Fruit fly (Drosophila melanogaster) whole organism, embryonic: ENCODE results near the gene ND-SGDH.

Source experiments
- CG10274 ChIP-seq: fragments of 200-800 bp; sonication (Bioruptor generic); optimal IDR thresholded peaks from 3 replicates; lab custom pipeline; 2017; ENCODE audit warnings: missing biosample characterization, mild to moderate bottlenecking, missing genetic modification characterization
- CG10366 ChIP-seq: fragments of 200-800 bp; sonication (Bioruptor generic); IDR thresholded peaks from 2 replicates; pipeline ENCODE4 v1.3.6; 2022; ENCODE audit warnings: missing biosample characterization, missing genetic modification characterization
- CG11398 ChIP-seq: fragments of 200-800 bp; sonication (Bioruptor generic); optimal IDR thresholded peaks from 2 replicates; lab custom pipeline; 2016; ENCODE audit warnings: missing biosample characterization, missing genetic modification characterization
- CG13296 ChIP-seq: fragments of 200-800 bp; sonication (Bioruptor generic); optimal IDR thresholded peaks from 3 replicates; lab custom pipeline; 2018; ENCODE audit warnings: missing biosample characterization, mild to moderate bottlenecking, missing genetic modification characterization
- CG13775 ChIP-seq: fragments of 200-800 bp; sonication (Bioruptor generic); optimal IDR thresholded peaks from 3 replicates; lab custom pipeline; 2017; ENCODE audit warnings: missing biosample characterization, mild to moderate bottlenecking, missing genetic modification characterization
- CG14965 ChIP-seq: fragments of 200-800 bp; sonication (Bioruptor generic); optimal IDR thresholded peaks from 2 replicates; lab custom pipeline; 2016; ENCODE audit warnings: missing biosample characterization, missing genetic modification characterization, borderline replicate concordance
- CG1603 ChIP-seq: fragments of 200-800 bp; sonication (Bioruptor generic); optimal IDR thresholded peaks from 2 replicates; lab custom pipeline; 2019; ENCODE audit warnings: missing biosample characterization, mild to moderate bottlenecking, missing genetic modification characterization, moderate library complexity
- CG16815 ChIP-seq: fragments of 200-800 bp; sonication (Bioruptor generic); optimal IDR thresholded peaks from 3 replicates; lab custom pipeline; 2017; ENCODE audit warnings: missing biosample characterization, mild to moderate bottlenecking, missing genetic modification characterization
- CG16863 ChIP-seq: fragments of 200-800 bp; sonication (Bioruptor generic); optimal IDR thresholded peaks from 3 replicates; lab custom pipeline; 2016; ENCODE audit warnings: missing biosample characterization, missing genetic modification characterization
- CG17328 ChIP-seq: fragments of 200-800 bp; sonication (Bioruptor generic); IDR thresholded peaks from 2 replicates; pipeline ENCODE4 v1.3.6; 2022; ENCODE audit warnings: missing biosample characterization, missing genetic modification characterization
- CG18011 ChIP-seq: fragments of 200-800 bp; sonication (Bioruptor generic); optimal IDR thresholded peaks from 2 replicates; lab custom pipeline; 2017; ENCODE audit warnings: missing biosample characterization, missing genetic modification characterization, mild to moderate bottlenecking, moderate library complexity, missing genotype
- CG18599 ChIP-seq: fragments of 200-800 bp; sonication (Bioruptor generic); optimal IDR thresholded peaks from 3 replicates; lab custom pipeline; 2017; ENCODE audit warnings: missing biosample characterization, missing genetic modification characterization, mild to moderate bottlenecking, moderate library complexity, missing genetic modification reagents
- CG4328 ChIP-seq: fragments of 200-800 bp; sonication (Bioruptor generic); optimal IDR thresholded peaks from 3 replicates; lab custom pipeline; 2017; ENCODE audit warnings: missing biosample characterization, missing genetic modification reagents, missing genetic modification characterization
- CG6765 ChIP-seq: fragments of 200-800 bp; sonication (Bioruptor generic); optimal IDR thresholded peaks from 3 replicates; lab custom pipeline; 2017; ENCODE audit warnings: missing biosample characterization, mild to moderate bottlenecking, missing genetic modification characterization
- CG7963 ChIP-seq: fragments of 200-800 bp; sonication (Bioruptor generic); IDR thresholded peaks from 3 replicates; pipeline ENCODE4 v1.3.6; 2022; ENCODE audit warnings: missing biosample characterization, missing genetic modification characterization; ENCODE audit not compliant: partially characterized antibody
- CG7987 ChIP-seq: fragments of 200-800 bp; sonication (Bioruptor generic); optimal IDR thresholded peaks from 2 replicates; lab custom pipeline; 2018; ENCODE audit warnings: missing biosample characterization, mild to moderate bottlenecking, missing genetic modification characterization, moderate library complexity
- CG9932 ChIP-seq: fragments of 200-800 bp; sonication (Bioruptor generic); IDR thresholded peaks from 2 replicates; pipeline ENCODE4 v1.3.6; 2022; ENCODE audit warnings: missing biosample characterization, missing genetic modification characterization
- CTCF ChIP-seq: fragments of 200-800 bp; sonication (Bioruptor generic); optimal IDR thresholded peaks from 2 replicates; lab custom pipeline; 2017; ENCODE audit warnings: missing biosample characterization, mild to moderate bottlenecking, missing genetic modification characterization, moderate library complexity
- Camta ChIP-seq: fragments of 200-800 bp; sonication (Bioruptor generic); optimal IDR thresholded peaks from 2 replicates; lab custom pipeline; 2016; ENCODE audit warnings: missing biosample characterization, missing genetic modification characterization
- CkIIα-i1 ChIP-seq: fragments of 200-800 bp; sonication (Bioruptor generic); IDR thresholded peaks from 2 replicates; pipeline ENCODE4 v1.3.6; 2022; ENCODE audit warnings: missing biosample characterization, missing genetic modification characterization
- D19A ChIP-seq: fragments of 200-800 bp; optimal IDR thresholded peaks from 3 replicates; lab custom pipeline; 2019; ENCODE audit warnings: missing biosample characterization, mild to moderate bottlenecking, missing genetic modification characterization, moderate library complexity
- Doc2 ChIP-seq: fragments of 200-800 bp; sonication (Bioruptor generic); IDR thresholded peaks from 2 replicates; pipeline ENCODE4 v1.3.6; 2022; ENCODE audit warnings: missing biosample characterization, missing genetic modification characterization
- H2.0 ChIP-seq: fragments of 200-800 bp; sonication (Bioruptor generic); IDR thresholded peaks from 2 replicates; pipeline ENCODE4 v1.3.6; 2022; ENCODE audit warnings: missing biosample characterization, missing genetic modification characterization
- Hsf ChIP-seq: fragments of 200-800 bp; sonication (Bioruptor generic); optimal IDR thresholded peaks from 3 replicates; lab custom pipeline; 2016; ENCODE audit warnings: missing biosample characterization, missing genetic modification characterization
- MESR4 ChIP-seq: fragments of 200-800 bp; sonication (Bioruptor generic); optimal IDR thresholded peaks from 2 replicates; lab custom pipeline; 2018; ENCODE audit warnings: missing biosample characterization, mild to moderate bottlenecking, missing genetic modification characterization, moderate library complexity
- Scr ChIP-seq: fragments of 200-800 bp; sonication (Bioruptor generic); IDR thresholded peaks from 2 replicates; pipeline ENCODE4 v1.3.6; 2022; ENCODE audit warnings: missing biosample characterization, missing genetic modification characterization; ENCODE audit not compliant: partially characterized antibody
- TFAM ChIP-seq: fragments of 200-800 bp; sonication (Bioruptor generic); optimal IDR thresholded peaks from 2 replicates; lab custom pipeline; 2017; ENCODE audit warnings: missing biosample characterization, missing genetic modification characterization, inconsistent platforms
- Usf ChIP-seq: fragments of 200-800 bp; sonication (Bioruptor generic); optimal IDR thresholded peaks from 2 replicates; lab custom pipeline; 2017; ENCODE audit warnings: missing genotype, missing biosample characterization, missing genetic modification characterization
- cwo ChIP-seq: fragments of 200-800 bp; sonication (Bioruptor generic); optimal IDR thresholded peaks from 3 replicates; lab custom pipeline; 2017; ENCODE audit warnings: missing biosample characterization, missing genetic modification characterization, mild to moderate bottlenecking, moderate library complexity, missing genetic modification reagents
- dmrt99B ChIP-seq: fragments of 200-800 bp; sonication (Bioruptor generic); optimal IDR thresholded peaks from 2 replicates; lab custom pipeline; 2018; ENCODE audit warnings: missing biosample characterization, mild to moderate bottlenecking, missing genetic modification characterization, moderate library complexity
- ewg ChIP-seq: fragments of 200-800 bp; sonication (Bioruptor generic); optimal IDR thresholded peaks from 3 replicates; lab custom pipeline; 2017; ENCODE audit warnings: mild to moderate bottlenecking, missing biosample characterization, missing genetic modification reagents, missing genetic modification characterization
- fu2 ChIP-seq: fragments of 200-800 bp; sonication (Bioruptor generic); optimal IDR thresholded peaks from 2 replicates; lab custom pipeline; 2016; ENCODE audit warnings: missing biosample characterization, missing genetic modification characterization
- gcm2 ChIP-seq: fragments of 200-800 bp; sonication (Bioruptor generic); optimal IDR thresholded peaks from 2 replicates; lab custom pipeline; 2016; ENCODE audit warnings: missing biosample characterization, missing genetic modification characterization
- grn ChIP-seq: fragments of 200-800 bp; sonication (Bioruptor generic); optimal IDR thresholded peaks from 3 replicates; lab custom pipeline; 2017; ENCODE audit warnings: missing biosample characterization, missing genetic modification characterization
- ind ChIP-seq: fragments of 200-800 bp; sonication (Bioruptor generic); optimal IDR thresholded peaks from 3 replicates; lab custom pipeline; 2016; ENCODE audit warnings: missing biosample characterization, missing genetic modification characterization
- jumu ChIP-seq: fragments of 200-800 bp; sonication (Bioruptor generic); optimal IDR thresholded peaks from 3 replicates; lab custom pipeline; 2016; ENCODE audit warnings: missing biosample characterization, missing genetic modification characterization
- kah ChIP-seq: fragments of 200-800 bp; sonication (Bioruptor generic); optimal IDR thresholded peaks from 2 replicates; lab custom pipeline; 2018; ENCODE audit warnings: missing biosample characterization, mild to moderate bottlenecking, missing genetic modification characterization
- kni ChIP-seq: fragments of 200-800 bp; sonication (Bioruptor generic); optimal IDR thresholded peaks from 3 replicates; lab custom pipeline; 2017; ENCODE audit warnings: mild to moderate bottlenecking, missing biosample characterization, missing genetic modification reagents, missing genetic modification characterization
- maf-S ChIP-seq: fragments of 200-800 bp; sonication (Bioruptor generic); optimal IDR thresholded peaks from 2 replicates; lab custom pipeline; 2016; ENCODE audit warnings: missing biosample characterization, missing genetic modification characterization
- nmo ChIP-seq: fragments of 200-800 bp; sonication (Bioruptor generic); optimal IDR thresholded peaks from 2 replicates; lab custom pipeline; 2018; ENCODE audit warnings: missing biosample characterization, mild to moderate bottlenecking, missing genetic modification characterization, moderate library complexity
- nom ChIP-seq: fragments of 200-800 bp; sonication (Bioruptor generic); optimal IDR thresholded peaks from 2 replicates; lab custom pipeline; 2017; ENCODE audit warnings: missing biosample characterization, missing genetic modification characterization, mild to moderate bottlenecking, moderate library complexity, missing genetic modification reagents
- org-1 ChIP-seq: fragments of 200-800 bp; sonication (Bioruptor generic); optimal IDR thresholded peaks from 2 replicates; lab custom pipeline; 2017; ENCODE audit warnings: missing biosample characterization, missing genetic modification characterization
- pb ChIP-seq: fragments of 200-800 bp; sonication (Bioruptor generic); optimal IDR thresholded peaks from 3 replicates; lab custom pipeline; 2016; ENCODE audit warnings: missing biosample characterization, missing genetic modification characterization
- pfk ChIP-seq: fragments of 200-800 bp; sonication (Bioruptor generic); optimal IDR thresholded peaks from 2 replicates; lab custom pipeline; 2018; ENCODE audit warnings: missing biosample characterization, mild to moderate bottlenecking, missing genetic modification characterization, moderate library complexity
- run ChIP-seq: fragments of 200-800 bp; sonication (Bioruptor generic); optimal IDR thresholded peaks from 3 replicates; lab custom pipeline; 2018; ENCODE audit warnings: missing biosample characterization, mild to moderate bottlenecking, missing genetic modification characterization
- seq ChIP-seq: fragments of 200-800 bp; sonication (Bioruptor generic); IDR thresholded peaks from 2 replicates; pipeline ENCODE4 v1.3.6; 2022; ENCODE audit warnings: missing biosample characterization, missing genetic modification characterization
- slbo ChIP-seq: fragments of 200-800 bp; sonication (Bioruptor generic); IDR thresholded peaks from 2 replicates; pipeline ENCODE4 v1.3.6; 2022; ENCODE audit warnings: missing biosample characterization, missing genetic modification characterization
- toy ChIP-seq: fragments of 200-800 bp; sonication (Bioruptor generic); IDR thresholded peaks from 2 replicates; pipeline ENCODE4 v1.3.6; 2022; ENCODE audit warnings: missing biosample characterization, missing genetic modification characterization
- tx ChIP-seq: fragments of 200-800 bp; sonication (Bioruptor generic); optimal IDR thresholded peaks from 2 replicates; lab custom pipeline; 2016; ENCODE audit warnings: missing biosample characterization, missing genetic modification characterization
- vvl ChIP-seq: fragments of 200-800 bp; sonication (Bioruptor generic); IDR thresholded peaks from 2 replicates; pipeline ENCODE4 v1.3.6; 2022; ENCODE audit warnings: missing biosample characterization, missing genetic modification characterization

The ND-SGDH gene

DNA sequence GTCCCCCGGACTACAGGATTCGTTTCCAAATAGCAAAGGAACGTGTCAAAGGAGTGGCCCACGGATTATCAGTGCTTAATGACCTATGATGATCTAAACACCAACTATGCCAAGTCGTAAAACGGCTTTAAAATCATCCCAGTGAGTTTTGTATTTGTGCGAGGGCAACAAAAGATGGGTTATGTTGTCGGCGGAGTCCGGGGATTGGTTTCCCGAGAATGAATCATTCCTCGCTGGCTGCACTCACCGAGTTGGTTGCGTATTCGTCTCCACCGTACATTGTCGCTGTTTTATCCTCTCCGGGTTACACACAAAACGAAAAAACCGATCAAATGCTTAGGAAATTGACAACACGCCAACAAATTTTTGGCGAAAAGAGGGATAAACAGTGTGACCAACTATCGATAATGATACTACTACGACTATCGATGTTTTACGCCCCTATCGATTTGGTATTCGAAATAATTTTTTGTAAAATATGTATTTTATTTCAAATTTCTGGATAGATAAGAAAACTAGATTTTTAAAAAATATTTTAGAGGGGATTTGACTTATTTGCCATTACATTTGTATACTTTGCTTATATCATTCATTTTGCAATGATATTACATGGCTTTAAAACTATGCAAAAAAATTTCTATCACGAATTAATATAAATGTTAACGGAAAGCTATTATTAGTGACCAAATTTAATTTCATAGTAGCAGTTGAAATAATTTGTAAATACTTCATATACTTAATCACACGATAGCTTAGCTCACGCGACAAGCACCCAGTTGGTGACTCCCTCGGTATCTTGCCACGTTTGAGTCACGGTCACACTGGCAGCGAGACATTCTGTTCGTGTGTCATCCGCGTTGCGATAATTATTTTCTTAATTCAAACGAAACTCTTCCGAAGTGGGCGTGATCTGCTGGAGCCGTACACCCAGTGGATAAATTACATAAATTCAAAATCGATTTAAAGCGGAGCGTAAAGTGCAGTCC lies 7.6 kb upstream of the ND-SGDH start, which contains the start of the genes eIF3l and Nrx-IV (continued):
- TF ChIP-seq pfk (no peak), nmo (GFP tag; lab: Kevin White, UChicago) (peak; percentile 35), CG13775 (GFP tag; lab: Kevin White, UChicago) (no peak), seq (GFP tag; lab: Robert Waterston, UW) (no peak), dmrt99B (tag; lab: Kevin White, UChicago) (no peak), CG10274 (GFP tag; lab: Kevin White, UChicago) (no peak), Hsf (GFP tag; lab: Kevin White, UChicago) (no peak), toy (GFP tag; lab: Robert Waterston, UW) (no peak), CG1603 (tag; lab: Kevin White, UChicago) (no peak), MESR4 (GFP tag; lab: Kevin White, UChicago) (peak; percentile 83), CG10366 (GFP tag; lab: Robert Waterston, UW) (no peak), CG7963 (GFP tag; lab: Robert Waterston, UW) (peak; percentile 4; the same call in 1 of the 3 replicates), CG16863 (GFP tag; lab: Kevin White, UChicago) (no peak), gcm2 (GFP tag; lab: Kevin White, UChicago) (no peak), CG6765 (GFP tag; lab: Kevin White, UChicago) (no peak), CkIIα-i1 (GFP tag; lab: Robert Waterston, UW) (no peak), CTCF (no peak), pb (no peak), CG16815 (GFP tag; lab: Kevin White, UChicago) (no peak), CG7987 (GFP tag; lab: Kevin White, UChicago) (no peak), ind (GFP tag; lab: Kevin White, UChicago) (no peak), maf-S (GFP tag; lab: Kevin White, UChicago) (no peak), slbo (GFP tag; lab: Robert Waterston, UW) (no peak), Doc2 (GFP tag; lab: Robert Waterston, UW) (no peak), CG4328 (GFP tag; lab: Kevin White, UChicago) (no peak), cwo (GFP tag; lab: Kevin White, UChicago) (no peak), CG9932 (GFP tag; lab: Robert Waterston, UW) (no peak), org-1 (GFP tag; lab: Kevin White, UChicago) (no peak), CG18599 (GFP tag; lab: Kevin White, UChicago) (no peak), TFAM (GFP tag; lab: Kevin White, UChicago) (no peak), run (tag; lab: Kevin White, UChicago) (no peak), CG14965 (GFP tag; lab: Kevin White, UChicago) (no peak), CG13296 (GFP tag; lab: Kevin White, UChicago) (no peak), Scr (GFP tag; lab: Robert Waterston, UW) (peak; percentile 80), jumu (GFP tag; lab: Kevin White, UChicago) (no peak), Camta (GFP tag; lab: Kevin White, UChicago) (no peak), CG11398 (GFP tag; lab: Kevin White, UChicago) (no peak), fu2 (GFP tag; lab: Kevin White, UChicago) (no peak), CG17328 (GFP tag; lab: Robert Waterston, UW) (no peak), D19A (tag; lab: Kevin White, UChicago) (no peak), tx (no peak), H2.0 (GFP tag; lab: Robert Waterston, UW) (no peak), nom (no peak), ewg (GFP tag; lab: Kevin White, UChicago) (no peak), CG18011 (GFP tag; lab: Kevin White, UChicago) (no peak), Usf (GFP tag; lab: Kevin White, UChicago) (no peak), vvl (no peak), kah (GFP tag; lab: Kevin White, UChicago) (peak; percentile 11), grn (GFP tag; lab: Kevin White, UChicago) (no peak), kni (GFP tag; lab: Kevin White, UChicago) (no peak)
